Fruit fly (Drosophila melanogaster) whole organism, embryonic: ENCODE results near the gene dao.

Experiments
- ATbp ChIP-seq: fragments of 200-800 bp; sonication (Bioruptor generic); optimal IDR thresholded peaks from 2 replicates; lab custom pipeline; 2017; ENCODE audit warnings: missing biosample characterization, mild to moderate bottlenecking, missing genetic modification characterization, missing genetic modification reagents
- Atf3 ChIP-seq: fragments of 200-800 bp; sonication (Bioruptor generic); optimal IDR thresholded peaks from 3 replicates; lab custom pipeline; 2016; ENCODE audit warnings: missing biosample characterization, missing genetic modification characterization
- Awh ChIP-seq: fragments of 200-800 bp; sonication (Bioruptor generic); IDR thresholded peaks from 2 replicates; pipeline ENCODE4, ENCODE4 v1.3.6; 2022; ENCODE audit warnings: missing biosample characterization, missing genetic modification characterization
- Bdp1 ChIP-seq: fragments of 200-800 bp; sonication (Bioruptor generic); optimal IDR thresholded peaks from 3 replicates; lab custom pipeline; 2016; ENCODE audit warnings: missing biosample characterization, missing genetic modification characterization
- CG1024 ChIP-seq: fragments of 200-800 bp; sonication (Bioruptor generic); IDR thresholded peaks from 2 replicates; pipeline ENCODE4 v1.3.6; 2022; ENCODE audit warnings: missing biosample characterization, missing genetic modification characterization
- CG10366 ChIP-seq: fragments of 200-800 bp; sonication (Bioruptor generic); IDR thresholded peaks from 2 replicates; pipeline ENCODE4 v1.3.6; 2022; ENCODE audit warnings: missing biosample characterization, missing genetic modification characterization
- CG11247 ChIP-seq: fragments of 200-800 bp; sonication (Bioruptor generic); IDR thresholded peaks from 2 replicates; pipeline ENCODE4 v1.3.6; 2022; ENCODE audit warnings: missing biosample characterization, missing genetic modification characterization
- CG12659 ChIP-seq: fragments of 200-800 bp; sonication (Bioruptor generic); optimal IDR thresholded peaks from 3 replicates; lab custom pipeline; 2017; ENCODE audit warnings: mild to moderate bottlenecking, missing biosample characterization, missing genetic modification reagents, missing genetic modification characterization
- CG13296 ChIP-seq: fragments of 200-800 bp; sonication (Bioruptor generic); optimal IDR thresholded peaks from 3 replicates; lab custom pipeline; 2018; ENCODE audit warnings: missing biosample characterization, mild to moderate bottlenecking, missing genetic modification characterization
- CG13894 ChIP-seq: fragments of 200-800 bp; sonication (Bioruptor generic); optimal IDR thresholded peaks from 3 replicates; lab custom pipeline; 2018; ENCODE audit warnings: missing biosample characterization, mild to moderate bottlenecking, missing genetic modification characterization, moderate library complexity
- CG17186 ChIP-seq: fragments of 200-800 bp; sonication (Bioruptor generic); optimal IDR thresholded peaks from 3 replicates; lab custom pipeline; 2017; ENCODE audit warnings: missing biosample characterization, missing genetic modification reagents, missing genetic modification characterization
- CG17802 ChIP-seq: fragments of 200-800 bp; sonication (Bioruptor generic); optimal IDR thresholded peaks from 2 replicates; lab custom pipeline; 2018; ENCODE audit warnings: missing biosample characterization, mild to moderate bottlenecking, missing genetic modification characterization, moderate library complexity
- CG1792 ChIP-seq: fragments of 200-800 bp; sonication (Bioruptor generic); optimal IDR thresholded peaks from 2 replicates; lab custom pipeline; 2016; ENCODE audit warnings: missing biosample characterization, missing genetic modification characterization
- CG2116 ChIP-seq: fragments of 200-800 bp; sonication (Bioruptor generic); optimal IDR thresholded peaks from 3 replicates; lab custom pipeline; 2018; ENCODE audit warnings: missing biosample characterization, mild to moderate bottlenecking, missing genetic modification characterization
- CG31224 ChIP-seq: fragments of 200-800 bp; sonication (Bioruptor generic); IDR thresholded peaks from 2 replicates; pipeline ENCODE4 v1.3.6; 2022; ENCODE audit warnings: missing biosample characterization, missing genetic modification characterization
- CG3838 ChIP-seq: fragments of 200-800 bp; sonication (Bioruptor generic); optimal IDR thresholded peaks from 3 replicates; lab custom pipeline; 2016; ENCODE audit warnings: missing biosample characterization, missing genetic modification characterization
- CG4360 ChIP-seq: fragments of 200-800 bp; sonication (Bioruptor generic); IDR thresholded peaks from 2 replicates; pipeline ENCODE4 v1.3.6; 2022; ENCODE audit warnings: missing biosample characterization, missing genetic modification characterization
- CG4424 ChIP-seq: fragments of 200-800 bp; sonication (Bioruptor generic); optimal IDR thresholded peaks from 3 replicates; lab custom pipeline; 2016; ENCODE audit warnings: missing biosample characterization, missing genetic modification characterization
- CG4854 ChIP-seq: fragments of 200-800 bp; sonication (Bioruptor generic); optimal IDR thresholded peaks from 2 replicates; lab custom pipeline; 2016; ENCODE audit warnings: missing biosample characterization, missing genetic modification characterization, inconsistent platforms
- CG6254 ChIP-seq: fragments of 200-800 bp; sonication (Bioruptor generic); optimal IDR thresholded peaks from 3 replicates; lab custom pipeline; 2017; ENCODE audit warnings: mild to moderate bottlenecking, missing biosample characterization, missing genetic modification reagents, missing genetic modification characterization
- CG6654 ChIP-seq: fragments of 200-800 bp; sonication (Bioruptor generic); optimal IDR thresholded peaks from 2 replicates; lab custom pipeline; 2017; ENCODE audit warnings: missing biosample characterization, mild to moderate bottlenecking, missing genetic modification characterization
- CG7271 ChIP-seq: fragments of 200-800 bp; sonication (Bioruptor generic); optimal IDR thresholded peaks from 2 replicates; lab custom pipeline; 2018; ENCODE audit warnings: missing biosample characterization, mild to moderate bottlenecking, missing genetic modification characterization, moderate library complexity
- CG7372 ChIP-seq: fragments of 200-800 bp; sonication (Bioruptor generic); IDR thresholded peaks from 2 replicates; pipeline ENCODE4 v1.3.6; 2022; ENCODE audit warnings: missing biosample characterization, missing genetic modification characterization
- CG8359 ChIP-seq: fragments of 200-800 bp; sonication (Bioruptor generic); optimal IDR thresholded peaks from 2 replicates; lab custom pipeline; 2017; ENCODE audit warnings: missing biosample characterization, mild to moderate bottlenecking, missing genetic modification characterization, borderline replicate concordance
- CG8924 ChIP-seq: fragments of 200-800 bp; optimal IDR thresholded peaks from 3 replicates; lab custom pipeline; 2019; ENCODE audit warnings: missing biosample characterization, mild to moderate bottlenecking, missing genetic modification characterization, moderate library complexity
- CG9215 ChIP-seq: fragments of 200-800 bp; sonication (Bioruptor generic); IDR thresholded peaks from 2 replicates; pipeline ENCODE4 v1.3.6; 2022; ENCODE audit warnings: missing biosample characterization, missing genetic modification characterization
- Deaf1 ChIP-seq: fragments of 200-800 bp; optimal IDR thresholded peaks from 3 replicates; lab custom pipeline; 2019; ENCODE audit warnings: missing biosample characterization, mild to moderate bottlenecking, missing genetic modification characterization, moderate library complexity
- Hand ChIP-seq: fragments of 200-800 bp; sonication (Bioruptor generic); optimal IDR thresholded peaks from 2 replicates; lab custom pipeline; 2017; ENCODE audit warnings: mild to moderate bottlenecking, missing biosample characterization, missing genetic modification reagents, missing genetic modification characterization
- MESR4 ChIP-seq: fragments of 200-800 bp; sonication (Bioruptor generic); optimal IDR thresholded peaks from 2 replicates; lab custom pipeline; 2018; ENCODE audit warnings: missing biosample characterization, mild to moderate bottlenecking, missing genetic modification characterization, moderate library complexity
- Neu2 ChIP-seq: fragments of 200-800 bp; sonication (Bioruptor generic); optimal IDR thresholded peaks from 3 replicates; lab custom pipeline; 2016; ENCODE audit warnings: missing biosample characterization, missing genetic modification characterization, borderline replicate concordance
- Sox102F ChIP-seq: fragments of 200-800 bp; sonication (Bioruptor generic); optimal IDR thresholded peaks from 2 replicates; lab custom pipeline; 2018; ENCODE audit warnings: missing biosample characterization, mild to moderate bottlenecking, missing genetic modification characterization, moderate library complexity
- Stat92E ChIP-seq, 3 experiments: fragments of >200 bp in 2 of 3; fragments of 200-800 bp in 1 of 3; sonication (Bioruptor generic) in 1 of 3; optimal IDR thresholded peaks; 2 replicates each; lab custom pipeline; 2017 to 2019; ENCODE audit warnings: missing biosample characterization in 3 of 3, missing genetic modification characterization in 3 of 3, mild to moderate bottlenecking in 1 of 3, moderate library complexity in 1 of 3
- aop ChIP-seq: fragments of 200-800 bp; sonication (Bioruptor generic); IDR thresholded peaks from 2 replicates; pipeline ENCODE4 v1.3.6; 2022; ENCODE audit warnings: missing biosample characterization, missing genetic modification characterization
- crol ChIP-seq: fragments of 200-800 bp; sonication (Bioruptor generic); IDR thresholded peaks from 2 replicates; pipeline ENCODE4 v1.3.6; 2022; ENCODE audit warnings: missing biosample characterization, missing genetic modification characterization
- danr ChIP-seq: fragments of 200-800 bp; sonication (Bioruptor generic); IDR thresholded peaks from 2 replicates; pipeline ENCODE4 v1.3.6; 2022; ENCODE audit warnings: missing biosample characterization, missing genetic modification characterization
- en ChIP-seq: fragments of 200-800 bp; sonication (Bioruptor generic); optimal IDR thresholded peaks from 2 replicates; lab custom pipeline; 2016; ENCODE audit warnings: missing biosample characterization, missing genetic modification characterization
- esg ChIP-seq: fragments of 200-800 bp; sonication (Bioruptor generic); conservative IDR thresholded peaks from 2 replicates; pipeline ENCODE4 v1.3.6; 2022; ENCODE audit warnings: missing biosample characterization, missing genetic modification characterization
- fd102C ChIP-seq: fragments of 200-800 bp; sonication (Bioruptor generic); optimal IDR thresholded peaks from 2 replicates; lab custom pipeline; 2018; ENCODE audit warnings: missing biosample characterization, mild to moderate bottlenecking, missing genetic modification characterization, moderate library complexity
- h ChIP-seq: fragments of >200 bp; optimal IDR thresholded peaks from 2 replicates; lab custom pipeline; 2017
- ham ChIP-seq: fragments of 200-800 bp; sonication (Bioruptor generic); IDR thresholded peaks from 2 replicates; pipeline ENCODE4 v1.3.6; 2022; ENCODE audit warnings: missing biosample characterization, missing genetic modification characterization
- inv ChIP-seq: fragments of 200-800 bp; sonication (Bioruptor generic); IDR thresholded peaks from 2 replicates; pipeline ENCODE4 v1.3.6; 2022; ENCODE audit warnings: missing biosample characterization, missing genetic modification characterization; ENCODE audit not compliant: partially characterized antibody
- jigr1 ChIP-seq: fragments of 200-800 bp; sonication (Bioruptor generic); IDR thresholded peaks from 3 replicates; pipeline ENCODE4 v1.3.6; 2022; ENCODE audit warnings: missing biosample characterization, missing genetic modification characterization
- jumu ChIP-seq: fragments of 200-800 bp; sonication (Bioruptor generic); optimal IDR thresholded peaks from 3 replicates; lab custom pipeline; 2016; ENCODE audit warnings: missing biosample characterization, missing genetic modification characterization
- nom ChIP-seq: fragments of 200-800 bp; sonication (Bioruptor generic); optimal IDR thresholded peaks from 2 replicates; lab custom pipeline; 2017; ENCODE audit warnings: missing biosample characterization, missing genetic modification characterization, mild to moderate bottlenecking, moderate library complexity, missing genetic modification reagents
- pb ChIP-seq: fragments of 200-800 bp; sonication (Bioruptor generic); optimal IDR thresholded peaks from 3 replicates; lab custom pipeline; 2016; ENCODE audit warnings: missing biosample characterization, missing genetic modification characterization
- sc ChIP-seq, 3 experiments: fragments of >200 bp in 2 of 3; fragments of 200-800 bp in 1 of 3; sonication (Bioruptor generic) in 1 of 3; optimal IDR thresholded peaks; 2 replicates in 2 of 3; 3 replicates in 1 of 3; lab custom pipeline; 2017; ENCODE audit warnings: mild to moderate bottlenecking in 1 of 3, missing biosample characterization in 1 of 3, missing genetic modification characterization in 1 of 3, missing genetic modification reagents in 1 of 3
- scrt ChIP-seq: fragments of 200-800 bp; sonication (Bioruptor generic); optimal IDR thresholded peaks from 2 replicates; lab custom pipeline; 2018; ENCODE audit warnings: missing biosample characterization, mild to moderate bottlenecking, missing genetic modification characterization, moderate library complexity
- tgo ChIP-seq: fragments of 200-800 bp; sonication (Bioruptor generic); IDR thresholded peaks from 3 replicates; pipeline ENCODE4 v1.3.6; 2022; ENCODE audit warnings: missing biosample characterization, missing genetic modification characterization
- tx ChIP-seq: fragments of 200-800 bp; sonication (Bioruptor generic); optimal IDR thresholded peaks from 2 replicates; lab custom pipeline; 2016; ENCODE audit warnings: missing biosample characterization, missing genetic modification characterization

The dao gene

DNA sequence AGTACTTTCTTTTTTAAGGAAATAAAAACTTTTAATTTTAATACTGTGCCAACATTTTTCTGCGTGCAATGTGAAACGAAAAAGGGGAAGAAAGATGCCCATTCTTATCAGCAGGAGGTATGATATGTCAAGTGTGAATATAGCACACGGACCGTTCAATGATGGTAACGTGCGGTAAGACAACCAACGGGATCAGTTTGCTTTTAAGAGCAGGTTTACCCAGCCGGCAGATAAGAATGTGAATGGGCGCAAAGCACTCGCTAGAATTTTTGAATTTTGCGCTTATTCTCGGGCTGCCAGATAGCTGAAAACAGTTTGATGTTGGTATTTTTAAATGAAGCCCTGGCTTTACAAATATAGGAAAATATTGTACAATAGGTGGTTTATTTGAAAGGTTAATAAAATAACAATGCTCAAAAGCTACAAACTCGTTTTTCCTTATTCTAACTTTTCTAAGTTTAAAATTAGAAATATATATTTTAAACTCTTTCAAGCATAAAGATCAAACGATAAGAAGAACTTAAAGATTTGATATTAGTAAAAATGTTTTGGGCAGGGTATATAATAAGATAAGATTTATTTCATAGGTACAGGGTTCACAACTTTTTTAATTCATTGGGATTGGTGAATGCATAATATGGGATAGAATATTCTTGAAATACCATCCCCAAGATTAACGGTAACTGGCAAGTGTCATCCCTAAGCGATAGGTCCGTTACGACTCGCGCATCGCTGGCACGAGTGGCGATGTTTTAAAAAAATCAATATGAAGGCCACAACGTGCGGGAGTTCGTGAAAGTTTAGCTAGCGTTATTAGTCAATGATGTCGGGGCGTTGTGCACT is at the start of gene dao (continued):
- TF ChIP-seq Deaf1 (tag; lab: Kevin White, UChicago) (peak; percentile 22), sc (optimal IDR thresholded peaks at IDR 0.05; lab: Kevin White, UChicago) (no peak), sc (GFP tag; optimal IDR thresholded peaks at IDR 0.05; lab: Kevin White, UChicago) (no peak), MESR4 (GFP tag; lab: Kevin White, UChicago) (no peak), danr (GFP tag; lab: Robert Waterston, UW) (no peak), Atf3 (GFP tag; lab: Kevin White, UChicago) (peak; percentile 18), Sox102F (GFP tag; lab: Kevin White, UChicago) (peak; percentile 54), jumu (GFP tag; lab: Kevin White, UChicago) (no peak), CG4424 (peak; percentile 49), CG12659 (GFP tag; lab: Kevin White, UChicago) (peak; percentile 51), CG8924 (tag; lab: Kevin White, UChicago) (peak; percentile 21), h (no peak), aop (GFP tag; lab: Robert Waterston, UW) (0 out of 2 replicates have a peak, but pooled peaks have one; percentile 6), CG17802 (tag; lab: Kevin White, UChicago) (no peak), CG8359 (GFP tag; lab: Kevin White, UChicago) (no peak), inv (peak; percentile 63), CG31224 (no peak; the same call in 1 of the 2 replicates), Neu2 (GFP tag; lab: Kevin White, UChicago) (no peak), CG2116 (peak; percentile 28), esg (peak; percentile 65), tx (no peak), CG10366 (peak; percentile 50; the same call in 1 of the 2 replicates), fd102C (GFP tag; lab: Kevin White, UChicago) (no peak), tgo (GFP tag; lab: Robert Waterston, UW) (no peak), Awh (GFP tag; lab: Robert Waterston, UW) (no peak; the same call in 1 of the 2 replicates), CG17186 (GFP tag; lab: Kevin White, UChicago) (no peak), CG1792 (no peak), crol (no peak), CG9215 (GFP tag; lab: Robert Waterston, UW) (peak; percentile 38), Hand (GFP tag; lab: Kevin White, UChicago) (no peak), CG6254 (GFP tag; lab: Kevin White, UChicago) (no peak), ATbp (no peak), pb (GFP tag; lab: Kevin White, UChicago) (no peak), CG7271 (tag; lab: Kevin White, UChicago) (no peak), nom (no peak), CG6654 (no peak), CG4360 (no peak), CG4854 (GFP tag; lab: Kevin White, UChicago) (no peak), CG13894 (tag; lab: Kevin White, UChicago) (no peak), en (GFP tag; lab: Kevin White, UChicago) (no peak), CG13296 (GFP tag; lab: Kevin White, UChicago) (no peak), scrt (GFP tag; lab: Kevin White, UChicago) (no peak), ham (no peak), CG7372 (GFP tag; lab: Robert Waterston, UW) (no peak), Bdp1 (no peak), Stat92E (GFP tag; optimal IDR thresholded peaks at IDR 0.05; lab: Kevin White, UChicago) (no peak), CG11247 (GFP tag; lab: Robert Waterston, UW) (peak; percentile 55), jigr1 (GFP tag; lab: Robert Waterston, UW) (no peak), CG1024 (GFP tag; lab: Robert Waterston, UW) (no peak), CG3838 (GFP tag; lab: Kevin White, UChicago) (no peak)
